Fruit fly (Drosophila melanogaster) whole organism, embryonic: ENCODE results near the gene CG13931.
A peak's percentile ranks its signal among the peaks of the same experiment; 100 is the strongest.

Experiments used
- CG14667 ChIP-seq: fragments of 200-800 bp; sonication (Bioruptor generic); IDR thresholded peaks from 2 replicates; pipeline ENCODE4 v1.3.6; 2022; ENCODE audit warnings: missing biosample characterization, missing genetic modification characterization
- H2.0 ChIP-seq: fragments of 200-800 bp; sonication (Bioruptor generic); IDR thresholded peaks from 2 replicates; pipeline ENCODE4 v1.3.6; 2022; ENCODE audit warnings: missing biosample characterization, missing genetic modification characterization
- emc ChIP-seq: fragments of 200-800 bp; sonication (Bioruptor generic); optimal IDR thresholded peaks from 2 replicates; lab custom pipeline; 2016; ENCODE audit warnings: missing biosample characterization, missing genetic modification characterization
- gem ChIP-seq: fragments of 200-800 bp; sonication (Bioruptor generic); optimal IDR thresholded peaks from 2 replicates; lab custom pipeline; 2019; ENCODE audit warnings: missing biosample characterization, mild to moderate bottlenecking, missing genetic modification characterization, moderate library complexity
- sc ChIP-seq, 3 experiments: fragments of >200 bp in 2 of 3; fragments of 200-800 bp in 1 of 3; sonication (Bioruptor generic) in 1 of 3; optimal IDR thresholded peaks; 2 replicates in 2 of 3; 3 replicates in 1 of 3; lab custom pipeline; 2017; ENCODE audit warnings: mild to moderate bottlenecking in 1 of 3, missing biosample characterization in 1 of 3, missing genetic modification characterization in 1 of 3, missing genetic modification reagents in 1 of 3
- slp2 ChIP-seq: fragments of 200-800 bp; sonication (Bioruptor generic); optimal IDR thresholded peaks from 2 replicates; lab custom pipeline; 2016; ENCODE audit warnings: missing biosample characterization, missing genetic modification characterization
- unc-4 ChIP-seq: fragments of 200-800 bp; sonication (Bioruptor generic); IDR thresholded peaks from 2 replicates; pipeline ENCODE4 v1.3.6; 2022; ENCODE audit warnings: missing biosample characterization, missing genetic modification characterization; ENCODE audit not compliant: partially characterized antibody
- z ChIP-seq: fragments of 200-800 bp; sonication (Bioruptor generic); IDR thresholded peaks from 3 replicates; pipeline ENCODE4 v1.3.6; 2022; ENCODE audit warnings: missing biosample characterization, missing genetic modification characterization

DNA sequence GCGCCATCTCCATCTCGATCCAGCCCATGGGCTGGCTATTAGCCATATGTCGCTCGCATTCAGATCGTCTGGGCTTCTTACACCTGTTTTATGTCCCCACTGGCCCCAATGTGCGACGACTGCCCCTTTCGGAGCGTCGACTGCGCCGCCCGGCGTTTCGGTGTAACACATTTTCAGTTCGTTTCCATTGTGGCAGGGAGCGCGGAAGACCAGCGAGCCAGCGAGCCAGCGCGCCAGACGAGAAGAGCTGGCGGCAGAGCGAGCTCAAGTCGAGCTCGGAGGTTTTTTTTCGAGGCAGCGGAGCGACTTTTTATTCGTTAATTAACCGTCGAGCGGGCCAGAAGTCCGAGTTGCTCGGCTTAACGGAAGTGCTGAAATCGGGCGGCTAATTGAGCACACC is 27.8 kb downstream of the CG13931 start, which contains the start of gene CG7991:
- TF ChIP-seq H2.0 (GFP tag; lab: Robert Waterston, UW) (no peak), z (0 out of 3 replicates have a peak, but pooled peaks have one; percentile 21), slp2 (GFP tag; lab: Kevin White, UChicago) (no peak), emc (GFP tag; lab: Kevin White, UChicago) (no peak), unc-4 (no peak), CG14667 (GFP tag; lab: Robert Waterston, UW) (no peak), sc (optimal IDR thresholded peaks at IDR 0.05; lab: Kevin White, UChicago) (no peak), sc (GFP tag; optimal IDR thresholded peaks at IDR 0.05; lab: Kevin White, UChicago) (no peak), gem (no peak)
